Worm (Caenorhabditis elegans): Measurements from ENCODE around the gene F14D7.6.

DNA sequence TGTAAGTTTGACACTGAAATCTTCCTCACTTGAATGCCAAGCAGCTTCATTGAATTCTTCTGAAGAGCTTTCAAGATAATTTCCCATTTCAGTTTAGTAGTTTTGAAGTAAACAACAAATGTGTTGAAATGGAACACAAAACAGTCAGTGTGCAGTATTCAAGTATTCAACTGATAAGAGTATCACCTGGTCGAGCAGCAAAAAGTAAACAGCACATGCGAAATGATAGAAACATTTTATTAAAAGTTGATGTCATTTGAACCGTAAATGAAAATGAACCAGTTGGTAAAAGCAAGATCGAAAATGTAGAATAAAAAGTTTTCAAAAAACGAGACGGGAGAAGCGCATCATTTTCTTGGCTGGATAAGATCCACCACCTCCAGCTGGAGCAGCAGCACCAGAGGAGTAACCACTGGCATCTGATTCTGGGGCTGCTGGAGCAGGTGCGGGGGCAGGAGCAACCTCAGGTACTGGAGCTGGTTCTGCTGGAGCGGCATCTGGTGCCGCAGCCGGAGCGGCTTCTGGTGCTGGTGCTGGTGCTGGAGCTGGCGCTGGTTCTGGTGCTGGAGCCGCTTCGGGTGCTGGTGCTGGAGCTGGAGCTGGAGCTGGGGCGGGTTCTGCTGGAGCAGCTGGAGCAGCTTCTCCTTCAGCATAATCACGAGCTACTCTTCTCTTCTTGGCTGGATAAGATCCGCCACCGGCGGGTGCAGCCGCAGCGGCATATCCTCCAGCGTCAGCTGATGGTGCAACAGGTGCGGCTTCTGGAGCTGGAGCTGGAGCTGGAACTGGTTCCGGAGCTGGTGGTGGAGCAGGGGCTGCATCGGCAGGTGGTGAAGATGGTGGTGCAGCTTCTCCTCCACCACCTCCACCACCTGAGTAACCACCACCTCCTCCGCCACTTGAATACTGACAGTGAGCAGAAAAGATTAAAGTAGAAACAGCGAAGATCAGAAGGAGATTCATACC is 23.6 kb downstream of the F14D7.6 start, which contains the start of the genes F47B8.4 and F47B8.18:
- TF ChIP-seq snpc-4 (tag; optimal IDR thresholded peaks at IDR 0.05) (no peak), ces-1 (GFP tag; optimal IDR thresholded peaks at IDR 0.05) (no peak)
